Fruit fly (Drosophila melanogaster): ENCODE results near the gene SIFaR.

- TF ChIP-seq Blimp-1 (GFP tag; optimal IDR thresholded peaks at IDR 0.05) (no peak), Lpt (GFP tag; optimal IDR thresholded peaks at IDR 0.05) (peak; percentile 18), CG4318 (GFP tag; optimal IDR thresholded peaks at IDR 0.05) (no peak), acj6 (GFP tag; optimal IDR thresholded peaks at IDR 0.05) (no peak), esn (GFP tag; optimal IDR thresholded peaks at IDR 0.05) (no peak), ss (GFP tag; optimal IDR thresholded peaks at IDR 0.05) (no peak), Eip78C (GFP tag) (peak; percentile 58), cyc (GFP tag; optimal IDR thresholded peaks at IDR 0.05) (no peak)
Observed at dm6 chr3R:21254296-21254695, 39.5 kb downstream of the SIFaR start.

Data from whole organism, prepupa.